Fruit fly (Drosophila melanogaster) whole organism, wandering third instar larva: ENCODE data around the gene Rsf1.

Experiments used
- Abd-B ChIP-seq: fragments of >200 bp; optimal IDR thresholded peaks from 2 replicates; lab custom pipeline; 2017; ENCODE audit warnings: missing biosample characterization, missing genetic modification characterization
- CG9705 ChIP-seq: fragments of 200-800 bp; sonication (Bioruptor generic); optimal IDR thresholded peaks from 2 replicates; lab custom pipeline; 2018; ENCODE audit warnings: missing biosample characterization, mild to moderate bottlenecking, missing genetic modification characterization
- CrebA ChIP-seq: fragments of 200-800 bp; sonication (Bioruptor generic); optimal IDR thresholded peaks from 2 replicates; lab custom pipeline; 2016; ENCODE audit warnings: missing biosample characterization, mild to moderate bottlenecking, missing genetic modification characterization, borderline replicate concordance
- Dfd ChIP-seq: fragments of >200 bp; optimal IDR thresholded peaks from 2 replicates; lab custom pipeline; 2017; ENCODE audit warnings: missing biosample characterization, missing genetic modification characterization
- Dif ChIP-seq: fragments of 200-275, 200-300 bp; sonication (Bioruptor generic); optimal IDR thresholded peaks from 2 replicates; lab custom pipeline; 2018; ENCODE audit warnings: missing biosample characterization, missing genetic modification characterization; ENCODE audit not compliant: partially characterized antibody
- GATAd ChIP-seq: sonication (Bioruptor generic); optimal IDR thresholded peaks from 2 replicates; lab custom pipeline; 2016; ENCODE audit warnings: missing biosample characterization, missing genetic modification characterization
- HLH106 ChIP-seq: fragments of 200-800 bp; optimal IDR thresholded peaks from 3 replicates; lab custom pipeline; 2019; ENCODE audit warnings: missing biosample characterization, mild to moderate bottlenecking, missing genetic modification characterization, moderate library complexity
- Hnf4 ChIP-seq: fragments of 200-800 bp; sonication (Bioruptor generic); optimal IDR thresholded peaks from 2 replicates; lab custom pipeline; 2016; ENCODE audit warnings: missing biosample characterization, mild to moderate bottlenecking, missing genetic modification characterization
- Hr78 ChIP-seq: fragments of >200 bp; optimal IDR thresholded peaks from 2 replicates; lab custom pipeline; 2017; ENCODE audit warnings: missing biosample characterization, missing genetic modification characterization
- Hr83 ChIP-seq: fragments of 200-300 bp; sonication (Bioruptor generic); optimal IDR thresholded peaks from 2 replicates; lab custom pipeline; 2016; ENCODE audit warnings: missing biosample characterization, mild to moderate bottlenecking, missing genetic modification characterization, moderate library complexity; ENCODE audit not compliant: poor library complexity, severe bottlenecking
- Jra ChIP-seq: sonication (Bioruptor generic); optimal IDR thresholded peaks from 2 replicates; lab custom pipeline; 2016; ENCODE audit warnings: missing biosample characterization, missing genetic modification characterization
- Mio ChIP-seq: sonication (Bioruptor generic); optimal IDR thresholded peaks from 2 replicates; lab custom pipeline; 2016; ENCODE audit warnings: missing biosample characterization, missing genetic modification characterization
- Myc ChIP-seq: fragments of >200 bp; optimal IDR thresholded peaks from 2 replicates; lab custom pipeline; 2017
- N ChIP-seq: fragments of >200 bp; optimal IDR thresholded peaks from 2 replicates; lab custom pipeline; 2018; ENCODE audit warnings: missing biosample characterization, missing external identifiers, missing genetic modification characterization
- OdsH ChIP-seq: fragments of 200-800 bp; sonication (Bioruptor generic); optimal IDR thresholded peaks from 2 replicates; lab custom pipeline; 2016; ENCODE audit warnings: missing biosample characterization, mild to moderate bottlenecking, missing genetic modification characterization
- Rel ChIP-seq, 2 experiments: fragments of 200-800 bp; sonication (Bioruptor generic) in 1 of 2; optimal IDR thresholded peaks; 2 replicates in 1 of 2; 3 replicates in 1 of 2; lab custom pipeline; 2016 to 2019; ENCODE audit warnings: mild to moderate bottlenecking in 2 of 2, missing biosample characterization in 2 of 2, missing genetic modification characterization in 2 of 2, moderate library complexity in 1 of 2
- Sp1 ChIP-seq: fragments of 200-800 bp; sonication (Bioruptor generic); optimal IDR thresholded peaks from 3 replicates; lab custom pipeline; 2019; ENCODE audit warnings: missing biosample characterization, mild to moderate bottlenecking, missing genetic modification characterization, moderate library complexity
- Vsx2 ChIP-seq: fragments of 200-300, 225-300 bp; sonication (Bioruptor generic); optimal IDR thresholded peaks from 2 replicates; lab custom pipeline; 2018; ENCODE audit warnings: missing biosample characterization, missing genetic modification characterization; ENCODE audit not compliant: partially characterized antibody
- br ChIP-seq: fragments of 200-800 bp; sonication (Bioruptor generic); optimal IDR thresholded peaks from 2 replicates; lab custom pipeline; 2016; ENCODE audit warnings: missing biosample characterization, missing genetic modification characterization
- brk ChIP-seq: fragments of 200-800 bp; sonication (Bioruptor generic); optimal IDR thresholded peaks from 2 replicates; lab custom pipeline; 2016; ENCODE audit warnings: missing biosample characterization, mild to moderate bottlenecking, missing genetic modification characterization
- dl ChIP-seq, 2 experiments: fragments of 175-275, 200-275 bp in 1 of 2; fragments of 200-275 bp in 1 of 2; sonication (Bioruptor generic); optimal IDR thresholded peaks; lab custom pipeline; 2018; ENCODE audit warnings: mild to moderate bottlenecking in 2 of 2, missing biosample characterization in 2 of 2, missing genetic modification characterization in 2 of 2, moderate library complexity in 2 of 2; ENCODE audit not compliant: partially characterized antibody in 2 of 2, insufficient read depth in 1 of 2
- dmrt93B ChIP-seq: fragments of 200-800 bp; sonication (Bioruptor generic); optimal IDR thresholded peaks from 2 replicates; lab custom pipeline; 2018; ENCODE audit warnings: missing biosample characterization, mild to moderate bottlenecking, missing genetic modification characterization
- dsf ChIP-seq: sonication (Bioruptor generic); optimal IDR thresholded peaks from 2 replicates; lab custom pipeline; 2016; ENCODE audit warnings: missing biosample characterization, missing genetic modification characterization, borderline replicate concordance
- ey ChIP-seq: fragments of 200-800 bp; sonication (Bioruptor generic); optimal IDR thresholded peaks from 2 replicates; lab custom pipeline; 2016; ENCODE audit warnings: missing biosample characterization, missing genetic modification characterization
- foxo ChIP-seq, 2 experiments: fragments of 200-800 bp; sonication (Bioruptor generic); optimal IDR thresholded peaks; 2 replicates in 1 of 2; 3 replicates in 1 of 2; lab custom pipeline; 2016 to 2017; ENCODE audit warnings: missing biosample characterization in 2 of 2, missing genetic modification characterization in 2 of 2
- fru ChIP-seq: fragments of 200-800 bp; sonication (Bioruptor generic); optimal IDR thresholded peaks from 3 replicates; lab custom pipeline; 2016; ENCODE audit warnings: missing biosample characterization, mild to moderate bottlenecking, missing genetic modification characterization
- h ChIP-seq: fragments of 200-800 bp; sonication (Bioruptor generic); optimal IDR thresholded peaks from 3 replicates; lab custom pipeline; 2016; ENCODE audit warnings: missing biosample characterization, mild to moderate bottlenecking, missing genetic modification characterization
- jim ChIP-seq: fragments of 175-275, 200-325 bp; sonication (Bioruptor generic); optimal IDR thresholded peaks from 2 replicates; lab custom pipeline; 2016; ENCODE audit warnings: missing biosample characterization, mild to moderate bottlenecking, missing genetic modification characterization
- lola ChIP-seq: fragments of >200 bp; optimal IDR thresholded peaks from 2 replicates; lab custom pipeline; 2017; ENCODE audit warnings: missing biosample characterization, missing genetic modification characterization
- pan ChIP-seq: fragments of >200 bp; optimal IDR thresholded peaks from 2 replicates; lab custom pipeline; 2017
- psq ChIP-seq: fragments of 200-800 bp; sonication (Bioruptor generic); optimal IDR thresholded peaks from 3 replicates; lab custom pipeline; 2017; ENCODE audit warnings: missing biosample characterization, mild to moderate bottlenecking, missing genetic modification characterization, moderate library complexity
- rgr ChIP-seq: fragments of 200-800 bp; sonication (Bioruptor generic); optimal IDR thresholded peaks from 3 replicates; lab custom pipeline; 2016; ENCODE audit warnings: missing biosample characterization, mild to moderate bottlenecking, missing genetic modification characterization
- sage ChIP-seq: fragments of 200-800 bp; sonication (Bioruptor generic); optimal IDR thresholded peaks from 2 replicates; lab custom pipeline; 2016; ENCODE audit warnings: missing biosample characterization, mild to moderate bottlenecking, missing genetic modification characterization
- sv ChIP-seq: fragments of 200-800 bp; sonication (Bioruptor generic); optimal IDR thresholded peaks from 3 replicates; lab custom pipeline; 2016; ENCODE audit warnings: missing biosample characterization, missing genetic modification characterization
- tai ChIP-seq: sonication (Bioruptor generic); optimal IDR thresholded peaks from 2 replicates; lab custom pipeline; 2016; ENCODE audit warnings: missing biosample characterization, missing genetic modification characterization
- usp ChIP-seq: fragments of >200 bp; optimal IDR thresholded peaks from 2 replicates; lab custom pipeline; 2017; ENCODE audit warnings: missing biosample characterization, missing genetic modification characterization
- woc ChIP-seq: sonication (Bioruptor generic); optimal IDR thresholded peaks from 2 replicates; lab custom pipeline; 2016; ENCODE audit warnings: missing biosample characterization, mild to moderate bottlenecking, missing genetic modification characterization

The Rsf1 gene

DNA sequence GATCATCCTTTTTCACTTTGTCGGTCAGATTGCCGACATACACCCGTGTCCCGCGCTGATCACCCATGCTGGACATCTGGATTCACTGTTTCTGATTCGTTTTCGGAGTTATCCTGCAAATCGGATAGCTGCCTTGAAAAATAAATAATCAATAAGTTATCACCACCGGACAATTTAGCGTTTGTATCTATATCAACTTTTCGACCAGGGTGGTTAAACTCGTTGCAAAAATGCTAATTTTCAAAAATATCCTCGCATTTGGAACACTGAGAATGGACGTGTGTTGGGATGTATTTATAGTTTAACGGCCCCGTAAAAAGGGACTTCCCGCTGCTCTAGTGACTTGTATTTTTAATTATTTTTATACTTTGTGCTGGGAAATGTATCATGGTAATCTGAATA is at the start of gene Rsf1:
Gene Rsf1 (minus strand): TSS at position 212 of the 402 bp plus-strand sequence.
- TF ChIP-seq brk (no peak), dl (GFP tag; optimal IDR thresholded peaks at IDR 0.05; lab: Kevin White, UChicago; ENCODE audit: insufficient read depth in 1 of 2, partially characterized antibody in 2 of 2) (peak in 1 of 2 experiments; percentile 22), Dif (no peak), Rel (GFP tag; optimal IDR thresholded peaks at IDR 0.05; lab: Kevin White, UChicago) (no peak), Rel (tag; optimal IDR thresholded peaks at IDR 0.05; lab: Kevin White, UChicago) (peak; percentile 83)

DNA sequence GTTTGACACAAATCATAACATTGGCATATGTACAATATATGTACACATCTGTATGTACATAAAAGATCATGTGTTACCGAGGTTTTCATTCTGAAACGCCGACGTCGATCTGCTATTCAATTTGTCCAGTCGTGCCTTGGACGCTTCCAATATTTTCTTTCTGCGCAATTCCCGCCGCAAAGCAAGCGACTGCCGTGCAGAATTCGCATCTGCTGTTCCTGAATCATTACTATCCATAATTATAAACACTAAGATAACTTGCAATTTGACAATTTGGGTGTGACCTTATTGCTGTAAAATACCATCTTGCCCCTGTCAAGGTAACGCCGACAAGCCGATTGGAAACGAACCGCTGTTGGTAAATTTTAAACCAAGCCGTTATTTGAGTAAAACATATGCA is 48.5 kb upstream of the Rsf1 start:
- TF ChIP-seq tai (GFP tag; lab: Kevin White, UChicago) (peak; percentile 1), br (no peak), Myc (lab: Kevin White, UChicago) (peak; percentile 10), OdsH (GFP tag; lab: Kevin White, UChicago) (no peak), usp (GFP tag; lab: Kevin White, UChicago) (no peak), Abd-B (GFP tag; lab: Kevin White, UChicago) (no peak), Hr78 (GFP tag; lab: Kevin White, UChicago) (no peak), sage (GFP tag; lab: Kevin White, UChicago) (peak; percentile 47)

DNA sequence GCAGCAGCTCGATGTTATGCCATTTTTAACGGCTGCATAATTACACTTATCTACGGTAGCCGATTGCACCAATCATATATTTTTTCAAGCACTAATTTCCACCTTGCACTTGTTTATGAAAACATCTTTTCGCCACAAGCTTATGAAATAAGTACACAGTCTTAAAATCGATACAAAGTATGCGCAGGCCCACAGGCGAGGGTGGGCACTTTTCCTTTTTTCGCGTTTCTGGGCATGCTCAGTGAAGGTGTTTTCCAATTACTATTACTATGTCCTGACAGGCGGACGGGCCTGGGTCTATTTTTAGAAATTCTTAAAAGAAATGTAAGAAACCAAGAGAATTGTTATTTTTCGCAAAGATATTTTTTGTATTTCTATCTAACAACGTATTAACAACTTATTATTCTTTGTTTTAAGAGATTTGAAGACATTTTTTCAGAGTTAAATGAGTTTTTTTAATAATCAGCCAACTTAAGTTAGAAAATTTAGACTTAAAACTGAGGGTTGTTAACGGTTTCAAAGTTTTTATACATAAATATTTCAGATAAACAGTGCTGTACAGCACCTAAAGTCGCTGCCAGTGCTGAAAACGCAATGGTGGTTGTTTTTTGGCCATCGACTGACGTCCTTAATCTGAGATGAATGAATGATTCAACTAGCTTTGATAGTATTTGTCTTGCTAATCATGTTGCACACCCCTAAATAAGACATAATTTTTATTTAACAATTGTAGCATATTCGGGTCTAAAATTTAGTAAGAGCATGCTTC is 47.4 kb upstream of the Rsf1 start, which contains the start of gene Cdk5alpha:
Gene Cdk5alpha (minus strand): TSS at position 343 of the 769 bp plus-strand sequence.
- TF ChIP-seq Hnf4: peak; percentile 33
- TF ChIP-seq Jra: no peak
- TF ChIP-seq CrebA (GFP tag; lab: Kevin White, UChicago): no peak
- no peak for TF ChIP-seq sv (GFP tag; lab: Kevin White, UChicago)
- no peak for TF ChIP-seq jim (GFP tag; lab: Kevin White, UChicago)
- TF ChIP-seq sage (GFP tag; lab: Kevin White, UChicago): no peak
- TF ChIP-seq Hr83 (GFP tag; lab: Kevin White, UChicago): peak; percentile 6
- TF ChIP-seq N: no peak
- no peak for TF ChIP-seq Vsx2 (GFP tag; lab: Kevin White, UChicago)
- TF ChIP-seq h (GFP tag; lab: Kevin White, UChicago): no peak
- no peak for TF ChIP-seq CG9705 (GFP tag; lab: Kevin White, UChicago)
- TF ChIP-seq Mio (GFP tag; lab: Kevin White, UChicago): no peak
- no peak for TF ChIP-seq Dif
- TF ChIP-seq psq (GFP tag; lab: Kevin White, UChicago): no peak
- TF ChIP-seq dsf (GFP tag; lab: Kevin White, UChicago): no peak
- TF ChIP-seq tai (GFP tag; lab: Kevin White, UChicago): peak; percentile 59
- no peak for TF ChIP-seq HLH106 (tag; lab: Kevin White, UChicago)
- no peak for TF ChIP-seq ey

DNA sequence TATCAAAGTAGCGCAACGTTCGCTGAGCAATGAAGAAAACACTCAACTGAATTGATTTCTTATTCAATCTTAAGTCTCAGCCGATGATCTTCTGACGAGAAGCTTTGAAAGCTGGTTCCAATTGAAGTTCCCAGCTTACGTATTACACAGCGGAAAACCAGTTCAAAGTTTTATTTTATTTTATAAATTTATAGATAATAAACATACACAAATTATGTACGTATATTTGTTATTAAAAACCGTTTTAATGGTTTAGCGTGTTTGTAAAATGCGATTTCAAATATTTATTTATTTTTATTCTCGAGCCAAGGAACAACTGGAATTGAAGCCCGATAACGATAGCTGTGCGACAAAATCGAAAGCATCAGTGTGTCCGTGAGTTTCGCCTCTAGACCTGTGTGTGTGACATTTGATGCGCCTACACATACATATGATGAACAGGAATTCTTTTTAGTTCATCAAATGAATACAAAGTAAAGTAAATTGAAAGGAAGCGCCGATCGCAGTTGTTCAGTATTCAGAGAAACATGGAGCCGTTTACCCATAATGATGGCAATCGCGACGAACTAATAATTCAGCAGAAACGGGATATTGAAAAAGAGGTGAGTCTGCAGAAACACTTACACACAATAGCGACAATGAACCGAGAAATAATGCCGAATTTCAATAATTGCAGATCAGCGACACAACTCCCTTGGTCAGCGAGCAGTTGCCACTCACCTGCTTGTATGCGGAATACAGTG is 43.3 kb upstream of the Rsf1 start, which contains the start of the genes CG5390 and CG4968:
Gene CG5390 (minus strand): TSS at position 77 of the 743 bp plus-strand sequence.
Gene CG4968 (plus strand): TSS at position 405 of the 743 bp plus-strand sequence.
- peak; percentile 71 for TF ChIP-seq psq (GFP tag; lab: Kevin White, UChicago)
- no peak for TF ChIP-seq pan (lab: Kevin White, UChicago)
- TF ChIP-seq dsf (GFP tag; lab: Kevin White, UChicago): peak; percentile 46
- no peak for TF ChIP-seq CrebA (GFP tag; lab: Kevin White, UChicago)
- TF ChIP-seq CG9705 (GFP tag; lab: Kevin White, UChicago): peak; percentile 72
- no peak for TF ChIP-seq Hr78 (GFP tag; lab: Kevin White, UChicago)
- TF ChIP-seq dl (GFP tag; optimal IDR thresholded peaks at IDR 0.05; lab: Kevin White, UChicago; ENCODE audit: insufficient read depth in 1 of 2, partially characterized antibody in 2 of 2): no peak
- peak; percentile 56 for TF ChIP-seq Jra
- TF ChIP-seq woc: peak; percentile 67
- no peak for TF ChIP-seq Hr83 (GFP tag; lab: Kevin White, UChicago)
- TF ChIP-seq Rel (GFP tag; optimal IDR thresholded peaks at IDR 0.05; lab: Kevin White, UChicago): peak; percentile 84
- TF ChIP-seq Rel (tag; optimal IDR thresholded peaks at IDR 0.05; lab: Kevin White, UChicago): peak; percentile 69
- TF ChIP-seq OdsH (GFP tag; lab: Kevin White, UChicago): peak; percentile 81
- TF ChIP-seq fru (GFP tag; lab: Kevin White, UChicago): no peak
- peak; percentile 90 for TF ChIP-seq brk
- TF ChIP-seq Dfd (GFP tag; lab: Kevin White, UChicago): no peak
- TF ChIP-seq dmrt93B: no peak
- TF ChIP-seq Vsx2 (GFP tag; lab: Kevin White, UChicago): no peak
- peak; percentile 52 for TF ChIP-seq sv (GFP tag; lab: Kevin White, UChicago)
- TF ChIP-seq tai (GFP tag; lab: Kevin White, UChicago): peak; percentile 66
- TF ChIP-seq sage (GFP tag; lab: Kevin White, UChicago): peak; percentile 88
- no peak for TF ChIP-seq GATAd (GFP tag; lab: Kevin White, UChicago)
- no peak for TF ChIP-seq usp (GFP tag; lab: Kevin White, UChicago)
- TF ChIP-seq foxo (GFP tag; optimal IDR thresholded peaks at IDR 0.05; lab: Kevin White, UChicago): peak in 1 of 2 experiments; percentile 84
- no peak for TF ChIP-seq lola (GFP tag; lab: Kevin White, UChicago)
- peak; percentile 82 for TF ChIP-seq HLH106 (tag; lab: Kevin White, UChicago)
- TF ChIP-seq N: no peak
- peak; percentile 80 for TF ChIP-seq rgr (GFP tag; lab: Kevin White, UChicago)
- TF ChIP-seq br: no peak
- peak; percentile 85 for TF ChIP-seq Sp1 (GFP tag; lab: Kevin White, UChicago)
- TF ChIP-seq Mio (GFP tag; lab: Kevin White, UChicago): no peak
- TF ChIP-seq h (GFP tag; lab: Kevin White, UChicago): peak; percentile 74
